Fruit fly (Drosophila melanogaster): ENCODE measurements around the gene CG13384.

Gene CG13384

dm6 chr2L:8346260-8346659, 38.0 kb upstream of the CG13384 start, which contains the start of gene CG7778:
Gene CG7778, plus strand, starts transcription at chr2L:8346620.
- no peak for TF ChIP-seq CG32121 (GFP tag; IDR thresholded peaks at IDR 0.05)

- no peak for TF ChIP-seq fd96Ca (GFP tag; IDR thresholded peaks at IDR 0.05)
- no peak for TF ChIP-seq EcR (GFP tag; optimal IDR thresholded peaks at IDR 0.05)
- no peak for TF ChIP-seq CG32121 (GFP tag; IDR thresholded peaks at IDR 0.05)
- TF ChIP-seq Ets98B (GFP tag; IDR thresholded peaks at IDR 0.05), result no peak
- TF ChIP-seq CG34367 (tag; optimal IDR thresholded peaks at IDR 0.05), result no peak
- TF ChIP-seq Snoo (tag; optimal IDR thresholded peaks at IDR 0.05), result no peak
- no peak for TF ChIP-seq CG8301 (tag; optimal IDR thresholded peaks at IDR 0.05)
- TF ChIP-seq CG8159 (tag; optimal IDR thresholded peaks at IDR 0.05), result no peak
- no peak for TF ChIP-seq Pif1B (GFP tag; optimal IDR thresholded peaks at IDR 0.05)
- TF ChIP-seq Pif1A (GFP tag; optimal IDR thresholded peaks at IDR 0.05), result no peak
- TF ChIP-seq CG14655 (GFP tag; optimal IDR thresholded peaks at IDR 0.05), result no peak
- no peak for TF ChIP-seq gl (tag; optimal IDR thresholded peaks at IDR 0.05)
These were observed 33.6 kb upstream of the CG13384 start for dm6 chr2L:8350560-8351171.

dm6 chr2L:8351333-8351732, 32.9 kb upstream of the CG13384 start:
- TF ChIP-seq D1 (tag; optimal IDR thresholded peaks at IDR 0.05) (no peak), CG8159 (tag; optimal IDR thresholded peaks at IDR 0.05) (no peak), rn (GFP tag; IDR thresholded peaks at IDR 0.05) (no peak), Pif1A (GFP tag; optimal IDR thresholded peaks at IDR 0.05) (no peak), CG14655 (GFP tag; optimal IDR thresholded peaks at IDR 0.05) (no peak), Ets98B (GFP tag; IDR thresholded peaks at IDR 0.05) (no peak), Pif1B (GFP tag; optimal IDR thresholded peaks at IDR 0.05) (no peak), CG32121 (GFP tag; IDR thresholded peaks at IDR 0.05) (no peak), CG9948 (tag; optimal IDR thresholded peaks at IDR 0.05) (no peak), CG10348 (GFP tag; IDR thresholded peaks at IDR 0.05) (no peak), CG34367 (tag; optimal IDR thresholded peaks at IDR 0.05) (no peak), fd96Ca (GFP tag; IDR thresholded peaks at IDR 0.05) (no peak), CG17806 (tag; optimal IDR thresholded peaks at IDR 0.05) (no peak), CG15710 (tag; optimal IDR thresholded peaks at IDR 0.05) (no peak), CG13204 (GFP tag; optimal IDR thresholded peaks at IDR 0.05) (no peak), EcR (GFP tag; optimal IDR thresholded peaks at IDR 0.05) (no peak), Snoo (tag; optimal IDR thresholded peaks at IDR 0.05) (no peak), CG8301 (tag; optimal IDR thresholded peaks at IDR 0.05) (no peak), gl (tag; optimal IDR thresholded peaks at IDR 0.05) (no peak), CG4496 (GFP tag; IDR thresholded peaks at IDR 0.05) (no peak)

dm6 chr2L:8351864-8352263, 32.4 kb upstream of the CG13384 start, which contains the start of gene Mur29B:
Gene Mur29B, plus strand, starts transcription at chr2L:8352187.
- no peak for TF ChIP-seq EcR (GFP tag; optimal IDR thresholded peaks at IDR 0.05)
- no peak for TF ChIP-seq CG32121 (GFP tag; IDR thresholded peaks at IDR 0.05)
- no peak for TF ChIP-seq CG10348 (GFP tag; IDR thresholded peaks at IDR 0.05)
- no peak for TF ChIP-seq rn (GFP tag; IDR thresholded peaks at IDR 0.05)

dm6 chr2L:8355419-8355818, 28.8 kb upstream of the CG13384 start:
- TF ChIP-seq Pif1A (GFP tag; optimal IDR thresholded peaks at IDR 0.05) (no peak), Pif1B (GFP tag; optimal IDR thresholded peaks at IDR 0.05) (no peak), CG12605 (GFP tag; IDR thresholded peaks at IDR 0.05) (no peak), D1 (tag; optimal IDR thresholded peaks at IDR 0.05) (no peak), CG15710 (tag; optimal IDR thresholded peaks at IDR 0.05) (no peak), fd96Ca (GFP tag; IDR thresholded peaks at IDR 0.05) (no peak), rn (GFP tag; IDR thresholded peaks at IDR 0.05) (no peak), CG8301 (tag; optimal IDR thresholded peaks at IDR 0.05) (no peak), EcR (GFP tag; optimal IDR thresholded peaks at IDR 0.05) (no peak)

dm6 chr2L:8361204-8361952, 22.9 kb upstream of the CG13384 start:
- TF ChIP-seq CG4496 (GFP tag; IDR thresholded peaks at IDR 0.05) (peak; percentile 40; the same call in 1 of the 3 replicates), Snoo (tag; optimal IDR thresholded peaks at IDR 0.05) (peak; percentile 30), Ets98B (GFP tag; IDR thresholded peaks at IDR 0.05) (no peak), CG14655 (GFP tag; optimal IDR thresholded peaks at IDR 0.05) (peak; percentile 67), CG32121 (GFP tag; IDR thresholded peaks at IDR 0.05) (no peak), gl (tag; optimal IDR thresholded peaks at IDR 0.05) (no peak), CG8159 (tag; optimal IDR thresholded peaks at IDR 0.05) (peak; percentile 56), CG17806 (tag; optimal IDR thresholded peaks at IDR 0.05) (peak; percentile 38), rn (GFP tag; IDR thresholded peaks at IDR 0.05) (no peak), CG34367 (tag; optimal IDR thresholded peaks at IDR 0.05) (peak; percentile 37), CG9948 (tag; optimal IDR thresholded peaks at IDR 0.05) (peak; percentile 57), CG10348 (GFP tag; IDR thresholded peaks at IDR 0.05) (no peak), fd96Ca (GFP tag; IDR thresholded peaks at IDR 0.05) (no peak), Pif1A (GFP tag; optimal IDR thresholded peaks at IDR 0.05) (peak; percentile 46), CG15710 (tag; optimal IDR thresholded peaks at IDR 0.05) (peak; percentile 64), Pif1B (GFP tag; optimal IDR thresholded peaks at IDR 0.05) (no peak), D1 (tag; optimal IDR thresholded peaks at IDR 0.05) (peak; percentile 7), CG13204 (GFP tag; optimal IDR thresholded peaks at IDR 0.05) (no peak), CG8301 (tag; optimal IDR thresholded peaks at IDR 0.05) (peak; percentile 59), CG12605 (GFP tag; IDR thresholded peaks at IDR 0.05) (no peak), EcR (GFP tag; optimal IDR thresholded peaks at IDR 0.05) (no peak)

Data from whole organism, pupa.